Fruit fly (Drosophila melanogaster) whole organism, embryonic: Measurements from ENCODE around the gene CG31675.

Experiments used
- Antp ChIP-seq: fragments of 200-800 bp; sonication (Bioruptor generic); optimal IDR thresholded peaks from 3 replicates; lab custom pipeline; 2016; ENCODE audit warnings: missing biosample characterization, missing genetic modification characterization
- Atf-2 ChIP-seq: fragments of 200-800 bp; sonication (Bioruptor generic); optimal IDR thresholded peaks from 2 replicates; lab custom pipeline; 2016; ENCODE audit warnings: missing biosample characterization, missing genetic modification characterization
- Atf3 ChIP-seq: fragments of 200-800 bp; sonication (Bioruptor generic); optimal IDR thresholded peaks from 3 replicates; lab custom pipeline; 2016; ENCODE audit warnings: missing biosample characterization, missing genetic modification characterization
- Awh ChIP-seq: fragments of 200-800 bp; sonication (Bioruptor generic); IDR thresholded peaks from 2 replicates; pipeline ENCODE4, ENCODE4 v1.3.6; 2022; ENCODE audit warnings: missing biosample characterization, missing genetic modification characterization
- B-H2 ChIP-seq: fragments of 200-800 bp; sonication (Bioruptor generic); optimal IDR thresholded peaks from 2 replicates; lab custom pipeline; 2018; ENCODE audit warnings: missing biosample characterization, mild to moderate bottlenecking, missing genetic modification characterization
- CG10431 ChIP-seq: fragments of 200-800 bp; sonication (Bioruptor generic); optimal IDR thresholded peaks from 3 replicates; lab custom pipeline; 2018; ENCODE audit warnings: missing biosample characterization, mild to moderate bottlenecking, missing genetic modification characterization
- CG11247 ChIP-seq: fragments of 200-800 bp; sonication (Bioruptor generic); IDR thresholded peaks from 2 replicates; pipeline ENCODE4 v1.3.6; 2022; ENCODE audit warnings: missing biosample characterization, missing genetic modification characterization
- CG11504 ChIP-seq: fragments of 200-800 bp; sonication (Bioruptor generic); optimal IDR thresholded peaks from 3 replicates; lab custom pipeline; 2019; ENCODE audit warnings: missing biosample characterization, mild to moderate bottlenecking, missing genetic modification characterization, moderate library complexity
- CG11696 ChIP-seq: fragments of 200-800 bp; sonication (Bioruptor generic); IDR thresholded peaks from 2 replicates; pipeline ENCODE4 v1.3.6; 2022; ENCODE audit warnings: missing biosample characterization, missing genetic modification characterization
- CG13894 ChIP-seq: fragments of 200-800 bp; sonication (Bioruptor generic); optimal IDR thresholded peaks from 3 replicates; lab custom pipeline; 2018; ENCODE audit warnings: missing biosample characterization, mild to moderate bottlenecking, missing genetic modification characterization, moderate library complexity
- CG14014 ChIP-seq: fragments of 200-800 bp; sonication (Bioruptor generic); IDR thresholded peaks from 2 replicates; pipeline ENCODE4 v1.3.6; 2022; ENCODE audit warnings: missing biosample characterization, missing genetic modification characterization
- CG2199 ChIP-seq: fragments of 200-800 bp; sonication (Bioruptor generic); IDR thresholded peaks from 3 replicates; pipeline ENCODE4 v1.3.6; 2022; ENCODE audit warnings: missing biosample characterization, missing genetic modification characterization
- CG30403 ChIP-seq: fragments of 200-800 bp; sonication (Bioruptor generic); optimal IDR thresholded peaks from 3 replicates; lab custom pipeline; 2016; ENCODE audit warnings: missing biosample characterization, missing genetic modification characterization
- CG31224 ChIP-seq: fragments of 200-800 bp; sonication (Bioruptor generic); IDR thresholded peaks from 2 replicates; pipeline ENCODE4 v1.3.6; 2022; ENCODE audit warnings: missing biosample characterization, missing genetic modification characterization
- CG31365 ChIP-seq: fragments of 200-800 bp; sonication (Bioruptor generic); optimal IDR thresholded peaks from 2 replicates; lab custom pipeline; 2018; ENCODE audit warnings: missing biosample characterization, mild to moderate bottlenecking, missing genetic modification characterization
- CG4328 ChIP-seq: fragments of 200-800 bp; sonication (Bioruptor generic); optimal IDR thresholded peaks from 3 replicates; lab custom pipeline; 2017; ENCODE audit warnings: missing biosample characterization, missing genetic modification reagents, missing genetic modification characterization
- CG6765 ChIP-seq: fragments of 200-800 bp; sonication (Bioruptor generic); optimal IDR thresholded peaks from 3 replicates; lab custom pipeline; 2017; ENCODE audit warnings: missing biosample characterization, mild to moderate bottlenecking, missing genetic modification characterization
- CG7271 ChIP-seq: fragments of 200-800 bp; sonication (Bioruptor generic); optimal IDR thresholded peaks from 2 replicates; lab custom pipeline; 2018; ENCODE audit warnings: missing biosample characterization, mild to moderate bottlenecking, missing genetic modification characterization, moderate library complexity
- CG7357 ChIP-seq: fragments of 200-800 bp; sonication (Bioruptor generic); IDR thresholded peaks from 3 replicates; pipeline ENCODE4 v1.3.6; 2022; ENCODE audit warnings: missing biosample characterization, missing genetic modification characterization
- CG7963 ChIP-seq: fragments of 200-800 bp; sonication (Bioruptor generic); IDR thresholded peaks from 3 replicates; pipeline ENCODE4 v1.3.6; 2022; ENCODE audit warnings: missing biosample characterization, missing genetic modification characterization; ENCODE audit not compliant: partially characterized antibody
- CG8281 ChIP-seq: fragments of 200-800 bp; sonication (Bioruptor generic); optimal IDR thresholded peaks from 2 replicates; lab custom pipeline; 2018; ENCODE audit warnings: missing biosample characterization, mild to moderate bottlenecking, missing genetic modification characterization, moderate library complexity
- CG9727 ChIP-seq: fragments of 200-800 bp; sonication (Bioruptor generic); optimal IDR thresholded peaks from 3 replicates; lab custom pipeline; 2017; ENCODE audit warnings: missing biosample characterization, mild to moderate bottlenecking, missing genetic modification characterization
- Camta ChIP-seq: fragments of 200-800 bp; sonication (Bioruptor generic); optimal IDR thresholded peaks from 2 replicates; lab custom pipeline; 2016; ENCODE audit warnings: missing biosample characterization, missing genetic modification characterization
- Dp ChIP-seq: fragments of 200-800 bp; sonication (Bioruptor generic); optimal IDR thresholded peaks from 2 replicates; lab custom pipeline; 2018; ENCODE audit warnings: missing biosample characterization, mild to moderate bottlenecking, missing genetic modification characterization, moderate library complexity
- H15 ChIP-seq: fragments of 200-800 bp; sonication (Bioruptor generic); IDR thresholded peaks from 3 replicates; pipeline ENCODE4 v1.3.6; 2022; ENCODE audit warnings: missing biosample characterization, missing genetic modification characterization
- H2.0 ChIP-seq: fragments of 200-800 bp; sonication (Bioruptor generic); IDR thresholded peaks from 2 replicates; pipeline ENCODE4 v1.3.6; 2022; ENCODE audit warnings: missing biosample characterization, missing genetic modification characterization
- Hey ChIP-seq: fragments of 200-800 bp; sonication (Bioruptor generic); optimal IDR thresholded peaks from 3 replicates; lab custom pipeline; 2018; ENCODE audit warnings: missing biosample characterization, mild to moderate bottlenecking, missing genetic modification characterization
- Hr3 ChIP-seq: fragments of 200-800 bp; sonication (Bioruptor generic); optimal IDR thresholded peaks from 3 replicates; lab custom pipeline; 2016; ENCODE audit warnings: missing biosample characterization, missing genetic modification characterization
- Hr39 ChIP-seq: fragments of >200 bp; optimal IDR thresholded peaks from 2 replicates; lab custom pipeline; 2017
- MTF-1 ChIP-seq: fragments of 200-800 bp; sonication (Bioruptor generic); optimal IDR thresholded peaks from 2 replicates; lab custom pipeline; 2018; ENCODE audit warnings: missing biosample characterization, mild to moderate bottlenecking, missing genetic modification characterization, borderline replicate concordance
- Nf-YC ChIP-seq: fragments of 200-800 bp; optimal IDR thresholded peaks from 3 replicates; lab custom pipeline; 2019; ENCODE audit warnings: missing biosample characterization, mild to moderate bottlenecking, missing genetic modification characterization, moderate library complexity
- Oaz ChIP-seq: fragments of 200-800 bp; sonication (Bioruptor generic); IDR thresholded peaks from 2 replicates; pipeline ENCODE4 v1.3.6; 2022; ENCODE audit warnings: missing biosample characterization, missing genetic modification characterization
- Optix ChIP-seq: fragments of 200-800 bp; sonication (Bioruptor generic); IDR thresholded peaks from 3 replicates; pipeline ENCODE4 v1.3.6; 2022; ENCODE audit warnings: missing biosample characterization, missing genetic modification characterization
- Ptx1 ChIP-seq: fragments of 200-800 bp; sonication (Bioruptor generic); IDR thresholded peaks from 2 replicates; pipeline ENCODE4 v1.3.6; 2022; ENCODE audit warnings: missing biosample characterization, missing genetic modification characterization
- Ravus ChIP-seq: fragments of 200-800 bp; sonication (Bioruptor generic); IDR thresholded peaks from 2 replicates; pipeline ENCODE4 v1.3.6; 2022; ENCODE audit warnings: missing biosample characterization, missing genetic modification characterization
- Scr ChIP-seq: fragments of 200-800 bp; sonication (Bioruptor generic); IDR thresholded peaks from 2 replicates; pipeline ENCODE4 v1.3.6; 2022; ENCODE audit warnings: missing biosample characterization, missing genetic modification characterization; ENCODE audit not compliant: partially characterized antibody
- Six4 ChIP-seq: fragments of 200-800 bp; sonication (Bioruptor generic); optimal IDR thresholded peaks from 2 replicates; lab custom pipeline; 2016; ENCODE audit warnings: missing biosample characterization, missing genetic modification characterization
- Tbp ChIP-seq: fragments of >200 bp; optimal IDR thresholded peaks from 2 replicates; lab custom pipeline; 2018; ENCODE audit warnings: missing biosample characterization, missing genetic modification characterization
- ap ChIP-seq: fragments of 200-800 bp; sonication (Bioruptor generic); IDR thresholded peaks from 2 replicates; pipeline ENCODE4 v1.3.6; 2022; ENCODE audit warnings: missing biosample characterization, missing genetic modification characterization
- btn ChIP-seq: fragments of 200-800 bp; sonication (Bioruptor generic); optimal IDR thresholded peaks from 2 replicates; lab custom pipeline; 2016; ENCODE audit warnings: missing biosample characterization, missing genetic modification characterization
- caup ChIP-seq: fragments of 200-800 bp; sonication (Bioruptor generic); optimal IDR thresholded peaks from 3 replicates; lab custom pipeline; 2017; ENCODE audit warnings: missing biosample characterization, mild to moderate bottlenecking, missing genetic modification characterization, moderate library complexity; ENCODE audit not compliant: severe bottlenecking
- gcm2 ChIP-seq: fragments of 200-800 bp; sonication (Bioruptor generic); optimal IDR thresholded peaks from 2 replicates; lab custom pipeline; 2016; ENCODE audit warnings: missing biosample characterization, missing genetic modification characterization
- gsb-n ChIP-seq: fragments of 200-800 bp; sonication (Bioruptor generic); optimal IDR thresholded peaks from 3 replicates; lab custom pipeline; 2018; ENCODE audit warnings: missing biosample characterization, mild to moderate bottlenecking, missing genetic modification characterization
- inv ChIP-seq: fragments of 200-800 bp; sonication (Bioruptor generic); IDR thresholded peaks from 2 replicates; pipeline ENCODE4 v1.3.6; 2022; ENCODE audit warnings: missing biosample characterization, missing genetic modification characterization; ENCODE audit not compliant: partially characterized antibody
- nau ChIP-seq: fragments of 200-800 bp; sonication (Bioruptor generic); optimal IDR thresholded peaks from 3 replicates; lab custom pipeline; 2017; ENCODE audit warnings: missing biosample characterization, mild to moderate bottlenecking, missing genetic modification characterization, missing genetic modification reagents
- sd ChIP-seq: fragments of 200-800 bp; sonication (Bioruptor generic); optimal IDR thresholded peaks from 3 replicates; lab custom pipeline; 2018; ENCODE audit warnings: missing biosample characterization, mild to moderate bottlenecking, missing genetic modification characterization, moderate library complexity
- seq ChIP-seq: fragments of 200-800 bp; sonication (Bioruptor generic); IDR thresholded peaks from 2 replicates; pipeline ENCODE4 v1.3.6; 2022; ENCODE audit warnings: missing biosample characterization, missing genetic modification characterization
- shn ChIP-seq: fragments of 200-800 bp; sonication (Bioruptor generic); optimal IDR thresholded peaks from 3 replicates; lab custom pipeline; 2016; ENCODE audit warnings: missing biosample characterization, missing genetic modification characterization
- sr ChIP-seq: fragments of 200-800 bp; sonication (Bioruptor generic); IDR thresholded peaks from 3 replicates; pipeline ENCODE4 v1.3.6; 2022; ENCODE audit warnings: missing biosample characterization, missing genetic modification characterization
- trh ChIP-seq: fragments of 200-800 bp; sonication (Bioruptor generic); optimal IDR thresholded peaks from 2 replicates; lab custom pipeline; 2016; ENCODE audit warnings: missing biosample characterization, missing genetic modification characterization

CG31675 gene

dm6 chr2L:20881353-20882079, 14.0 kb downstream of the CG31675 start (continued):
- 0 out of 3 replicates have a peak, but pooled peaks have one; percentile 42 for TF ChIP-seq H15 (GFP tag; lab: Robert Waterston, UW)
- no peak for TF ChIP-seq gcm2 (GFP tag; lab: Kevin White, UChicago)
- TF ChIP-seq CG11504 (tag; lab: Kevin White, UChicago): no peak
- peak; percentile 59 for TF ChIP-seq CG13894 (tag; lab: Kevin White, UChicago)
- TF ChIP-seq CG4328 (GFP tag; lab: Kevin White, UChicago): no peak
- TF ChIP-seq gsb-n (tag; lab: Kevin White, UChicago): no peak
- no peak for TF ChIP-seq H2.0 (GFP tag; lab: Robert Waterston, UW)
- TF ChIP-seq Oaz (GFP tag; lab: Robert Waterston, UW): no peak
- no peak for TF ChIP-seq CG7271
- no peak for TF ChIP-seq MTF-1 (GFP tag; lab: Kevin White, UChicago)
- TF ChIP-seq Atf3 (GFP tag; lab: Kevin White, UChicago): no peak
- TF ChIP-seq Scr: no peak
- no peak; the same call in 2 of the 3 replicates for TF ChIP-seq Optix (GFP tag; lab: Robert Waterston, UW)
- no peak for TF ChIP-seq Camta
- peak; percentile 48 for TF ChIP-seq CG11247
- TF ChIP-seq Dp (GFP tag; lab: Kevin White, UChicago): no peak
- no peak for TF ChIP-seq btn (GFP tag; lab: Kevin White, UChicago)
- peak; percentile 14 for TF ChIP-seq Atf-2 (GFP tag; lab: Kevin White, UChicago)
- peak; percentile 67 for TF ChIP-seq Antp (GFP tag; lab: Kevin White, UChicago)
- no peak for TF ChIP-seq CG7963 (GFP tag; lab: Robert Waterston, UW)
- no peak for TF ChIP-seq CG6765 (GFP tag; lab: Kevin White, UChicago)
- peak; percentile 25 for TF ChIP-seq CG10431 (GFP tag; lab: Kevin White, UChicago)
- peak; percentile 32; the same call in 1 of the 2 replicates for TF ChIP-seq Awh
- no peak for TF ChIP-seq Nf-YC
- TF ChIP-seq CG2199 (GFP tag; lab: Robert Waterston, UW): no peak
- TF ChIP-seq CG7357: peak; percentile 60; the same call in 2 of the 3 replicates
- TF ChIP-seq nau (GFP tag; lab: Kevin White, UChicago): no peak
- no peak for TF ChIP-seq ap
- TF ChIP-seq inv (GFP tag; lab: Robert Waterston, UW): no peak
- TF ChIP-seq CG9727 (GFP tag; lab: Kevin White, UChicago): peak; percentile 45
- TF ChIP-seq Ravus (GFP tag; lab: Robert Waterston, UW): peak; percentile 35
- no peak for TF ChIP-seq B-H2
- 0 out of 2 replicates have a peak, but pooled peaks have one; percentile 32 for TF ChIP-seq seq (GFP tag; lab: Robert Waterston, UW)
- peak; percentile 59 for TF ChIP-seq CG30403 (GFP tag; lab: Kevin White, UChicago)
- TF ChIP-seq Six4 (GFP tag; lab: Kevin White, UChicago): peak; percentile 4
- TF ChIP-seq Tbp (GFP tag; lab: Kevin White, UChicago): no peak
- TF ChIP-seq CG8281 (tag; lab: Kevin White, UChicago): no peak
- no peak for TF ChIP-seq sr
- no peak for TF ChIP-seq trh
- peak; percentile 59 for TF ChIP-seq CG31224 (GFP tag; lab: Robert Waterston, UW)
- peak; percentile 58 for TF ChIP-seq Ptx1 (GFP tag; lab: Robert Waterston, UW)
- TF ChIP-seq CG11696 (GFP tag; lab: Robert Waterston, UW): peak; percentile 53; the same call in 1 of the 2 replicates
- peak; percentile 25 for TF ChIP-seq Hr3
- TF ChIP-seq Hr39 (lab: Kevin White, UChicago): no peak
- peak; percentile 70; the same call in 1 of the 2 replicates for TF ChIP-seq CG14014 (GFP tag; lab: Robert Waterston, UW)
- no peak for TF ChIP-seq shn (GFP tag; lab: Kevin White, UChicago)
- TF ChIP-seq sd (tag; lab: Kevin White, UChicago): peak; percentile 22
- TF ChIP-seq Hey (tag; lab: Kevin White, UChicago): no peak
- TF ChIP-seq caup (GFP tag; lab: Kevin White, UChicago): peak; percentile 46
- TF ChIP-seq CG31365 (tag; lab: Kevin White, UChicago): no peak
